1 worm cellular context compared by ENCODE assay signal in the genomic region with DNA sequence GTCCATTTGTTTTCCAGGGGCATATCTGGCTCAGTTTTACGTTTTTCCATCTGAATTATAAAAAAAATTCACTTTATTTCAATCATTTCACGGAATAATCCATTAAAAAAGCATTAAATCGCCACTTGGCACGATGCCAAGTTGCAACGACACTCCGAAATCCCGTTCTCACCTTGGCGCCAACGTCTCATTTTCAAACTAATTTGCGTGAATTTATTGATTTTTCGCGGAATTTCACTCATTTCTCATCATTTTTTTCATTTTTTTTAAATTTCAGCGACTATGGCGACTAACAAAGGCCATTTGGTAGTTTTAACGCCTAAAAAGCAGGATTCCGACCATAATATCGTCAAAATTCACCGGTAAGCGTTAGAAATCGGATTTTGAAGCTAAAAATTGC.
TF ChIP-seq lines count a peak whose summit lies in the region.

A gene (plus strand): TSS at position 276 of the 400 bp plus-strand sequence.

TF ChIP-seq in whole organism, L1 larva, 84 proteins besides CTCF, POLR2A, EP300 and RAD21 (continued from another document):
- peak; percentile 63 for TF ChIP-seq F16B12.6 (tag; optimal IDR thresholded peaks at IDR 0.05; lab: Kevin White, UChicago)
- peak; percentile 63 for TF ChIP-seq isw-1 (GFP tag; IDR thresholded peaks at IDR 0.05; lab: Robert Waterston, UW)
- TF ChIP-seq mdl-1 (tag; optimal IDR thresholded peaks at IDR 0.05; lab: Kevin White, UChicago) = peak in 1 of 2 experiments; percentile 73
- no peak for TF ChIP-seq C34B4.2 (tag; optimal IDR thresholded peaks at IDR 0.05; lab: Kevin White, UChicago)
- TF ChIP-seq aha-1 (tag; optimal IDR thresholded peaks at IDR 0.05; lab: Kevin White, UChicago) = no peak
- TF ChIP-seq elt-2 (tag; optimal IDR thresholded peaks at IDR 0.05; lab: Kevin White, UChicago) = peak; percentile 19
- TF ChIP-seq nhr-90 (tag; optimal IDR thresholded peaks at IDR 0.05; lab: Kevin White, UChicago; ENCODE audit: poor library complexity) = peak; percentile 73
- TF ChIP-seq irx-1 (tag; optimal IDR thresholded peaks at IDR 0.05; lab: Kevin White, UChicago) = peak; percentile 63
- TF ChIP-seq nhr-71 (tag; optimal IDR thresholded peaks at IDR 0.05; lab: Kevin White, UChicago) = peak; percentile 87
- no peak for TF ChIP-seq ets-5 (GFP tag; IDR thresholded peaks at IDR 0.05; lab: Robert Waterston, UW)
- peak; percentile 85 for TF ChIP-seq lin-14 (GFP tag; optimal IDR thresholded peaks at IDR 0.05; lab: Kevin White, UChicago)
- no peak for TF ChIP-seq C04F5.9 (tag; optimal IDR thresholded peaks at IDR 0.05; lab: Kevin White, UChicago)
- peak; percentile 89 for TF ChIP-seq snu-23 (GFP tag; optimal IDR thresholded peaks at IDR 0.05; lab: Kevin White, UChicago)
- TF ChIP-seq efl-3 (GFP tag; optimal IDR thresholded peaks at IDR 0.05; lab: Kevin White, UChicago) = no peak
- TF ChIP-seq elt-3 (tag; optimal IDR thresholded peaks at IDR 0.05; lab: Kevin White, UChicago) = peak in 2 of 6 experiments; percentile 61 to 85
- TF ChIP-seq lir-3 (tag; optimal IDR thresholded peaks at IDR 0.05; lab: Kevin White, UChicago; ENCODE audit: poor library complexity) = no peak
- TF ChIP-seq sox-4 (tag; optimal IDR thresholded peaks at IDR 0.05; lab: Kevin White, UChicago) = no peak
- TF ChIP-seq rnt-1 (tag; optimal IDR thresholded peaks at IDR 0.05; lab: Kevin White, UChicago) = peak; percentile 85
- TF ChIP-seq ces-1 (GFP tag; optimal IDR thresholded peaks at IDR 0.05; lab: Kevin White, UChicago) = no peak
- no peak for TF ChIP-seq zag-1 (tag; optimal IDR thresholded peaks at IDR 0.05; lab: Kevin White, UChicago)
- TF ChIP-seq sup-37 (GFP tag; optimal IDR thresholded peaks at IDR 0.05; lab: Kevin White, UChicago) = no peak
- TF ChIP-seq unc-130 (tag; optimal IDR thresholded peaks at IDR 0.05; lab: Kevin White, UChicago) = peak; percentile 94
- no peak for TF ChIP-seq nhr-12 (tag; optimal IDR thresholded peaks at IDR 0.05; lab: Kevin White, UChicago)
- peak; percentile 58 for TF ChIP-seq skn-1 (tag; optimal IDR thresholded peaks at IDR 0.05; lab: Kevin White, UChicago)
- peak; percentile 47 for TF ChIP-seq fos-1 (tag; optimal IDR thresholded peaks at IDR 0.05; lab: Kevin White, UChicago)
TF ChIP-seq in whole organism, L1 larva: peak in this region for 51.
